Fruit fly (Drosophila melanogaster): ENCODE results near the gene robo3.

DNA sequence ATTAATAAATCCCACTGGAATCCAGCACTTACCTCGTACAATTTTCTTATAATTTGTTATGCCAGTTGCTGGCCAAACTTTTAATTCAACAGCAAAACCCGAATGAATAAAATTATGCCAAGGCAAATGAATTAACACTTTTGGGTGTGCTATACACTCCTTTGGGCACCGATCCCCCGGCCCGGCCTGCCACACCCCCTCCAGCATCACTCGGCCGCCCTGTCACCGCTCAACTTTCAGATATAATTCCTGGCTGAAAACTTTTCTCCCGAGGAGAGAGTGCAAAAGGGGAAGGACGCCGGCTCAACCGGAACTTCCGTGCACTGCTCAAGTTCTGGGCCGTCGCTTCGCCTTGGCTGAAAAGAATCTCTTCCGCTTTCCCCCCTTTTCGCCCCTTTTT, 3.0 kb upstream of the robo3 start:
- TF ChIP-seq pan (optimal IDR thresholded peaks at IDR 0.05) (no peak), CG8478 (optimal IDR thresholded peaks at IDR 0.05) (no peak), psq (optimal IDR thresholded peaks at IDR 0.05) (no peak), EcR (GFP tag; optimal IDR thresholded peaks at IDR 0.05) (no peak), Dll (optimal IDR thresholded peaks at IDR 0.05) (no peak), usp (GFP tag; optimal IDR thresholded peaks at IDR 0.05) (no peak)
